Worm (Caenorhabditis elegans) whole organism, mixed stage, embryonic: Measurements from ENCODE around the gene msp-36.

Experiments
- nhr-12 ChIP-seq: fragments of 150-350 bp; optimal IDR thresholded peaks from 2 replicates; lab custom pipeline; 2014; ENCODE audit warnings: missing biosample characterization, missing genetic modification characterization
- nhr-28 ChIP-seq: fragments of 150-350 bp; optimal IDR thresholded peaks from 2 replicates; lab custom pipeline; 2014; ENCODE audit warnings: missing biosample characterization, missing genetic modification characterization
- snpc-4 ChIP-seq: fragments of 150-350 bp; optimal IDR thresholded peaks from 2 replicates; lab custom pipeline; 2014; ENCODE audit warnings: missing biosample characterization, missing genetic modification characterization

DNA sequence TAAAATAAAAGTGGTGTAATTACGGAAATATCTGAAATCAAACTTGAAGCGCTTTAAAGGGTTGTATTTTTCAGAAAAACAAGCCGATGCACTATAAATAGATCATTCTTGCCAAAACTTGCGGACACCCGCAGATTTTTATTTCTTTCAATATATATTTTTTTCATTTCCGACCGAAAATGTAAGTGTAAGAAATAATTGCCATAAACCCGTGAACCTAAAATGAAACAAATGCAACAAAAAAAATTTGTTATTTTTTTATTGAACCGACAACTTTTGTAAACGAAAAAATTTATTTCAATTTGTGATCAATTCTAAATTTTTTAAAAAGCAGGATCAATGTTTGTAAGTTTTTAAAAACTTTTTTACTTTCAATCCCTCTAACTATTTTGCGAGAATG lies 14.4 kb upstream of the msp-36 start, which contains the start of gene W01B6.6:
- no peak for TF ChIP-seq snpc-4
- TF ChIP-seq nhr-12 (tag; lab: Kevin White, UChicago) = no peak
- no peak for TF ChIP-seq nhr-28 (tag; lab: Kevin White, UChicago)
